Fruit fly (Drosophila melanogaster): Measurements from ENCODE around the gene CG5715.

DNA sequence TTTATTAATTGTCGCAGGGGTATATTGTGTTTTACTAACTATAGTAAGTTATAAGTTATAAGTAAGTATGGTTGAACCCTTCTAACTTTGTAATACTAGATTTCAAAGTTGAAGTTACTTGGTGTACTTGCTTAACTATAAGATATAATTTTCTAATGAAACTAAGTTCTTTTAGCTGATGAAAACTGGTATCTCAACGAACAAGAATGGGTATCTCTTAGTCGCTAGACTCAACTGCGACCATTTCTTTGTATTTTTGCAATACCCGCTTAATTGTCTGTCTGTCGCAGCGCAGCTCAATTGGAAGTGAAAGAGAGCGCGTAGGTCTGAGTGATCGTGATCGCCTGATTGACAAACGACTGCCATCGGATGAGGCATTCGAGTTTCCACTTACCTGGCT is 22.0 kb downstream of the CG5715 start:
- TF ChIP-seq ey (GFP tag; optimal IDR thresholded peaks at IDR 0.05): no peak
- no peak for TF ChIP-seq sv (GFP tag; optimal IDR thresholded peaks at IDR 0.05)
- peak; percentile 61 for TF ChIP-seq woc (GFP tag; optimal IDR thresholded peaks at IDR 0.05)
- no peak for TF ChIP-seq Hr83 (GFP tag; optimal IDR thresholded peaks at IDR 0.05; ENCODE audit: poor library complexity, severe bottlenecking)

All from whole organism, wandering third instar larva.